Worm (Caenorhabditis elegans) whole organism, midembryonic: Measurements from ENCODE around the gene srt-19.

Experiments used
- T22C8.4 ChIP-seq: fragments of 200-800 bp; sonication (Bioruptor generic); IDR thresholded peaks from 2 replicates; pipeline ENCODE4 v1.3.6; 2022; ENCODE audit warnings: missing genetic modification characterization, missing compliant biosample characterization
- cog-1 ChIP-seq: sonication (generic microtip); optimal IDR thresholded peaks from 2 replicates; lab custom pipeline; 2016; ENCODE audit warnings: missing genetic modification characterization, missing compliant biosample characterization
- flt-1 ChIP-seq: fragments of 200-800 bp; sonication (Bioruptor generic); IDR thresholded peaks from 2 replicates; pipeline ENCODE4 v1.3.6; 2022; ENCODE audit warnings: missing genetic modification characterization, missing compliant biosample characterization
- med-1 ChIP-seq: sonication (generic microtip); optimal IDR thresholded peaks from 2 replicates; lab custom pipeline; 2017; ENCODE audit warnings: missing genetic modification characterization, mild to moderate bottlenecking, missing compliant biosample characterization, antibody characterized with exemption, missing genetic modification reagents; ENCODE audit not compliant: insufficient read depth
- ref-1 ChIP-seq: fragments of 200-800 bp; sonication (Bioruptor generic); conservative IDR thresholded peaks from 2 replicates; pipeline ENCODE4 v1.3.6; 2022; ENCODE audit warnings: missing genetic modification reagents, missing genetic modification characterization, missing compliant biosample characterization
- ztf-29 ChIP-seq: fragments of 200-800 bp; sonication (Bioruptor generic); IDR thresholded peaks from 2 replicates; pipeline ENCODE4 v1.3.6; 2022; ENCODE audit warnings: missing genetic modification reagents, missing genetic modification characterization, missing compliant biosample characterization

- TF ChIP-seq ztf-29 (GFP tag; lab: Robert Waterston, UW): no peak
- TF ChIP-seq flt-1 (GFP tag; lab: Robert Waterston, UW): no peak
- no peak for TF ChIP-seq ref-1
- TF ChIP-seq cog-1: no peak
- TF ChIP-seq T22C8.4 (GFP tag; lab: Robert Waterston, UW): no peak
- TF ChIP-seq med-1 (GFP tag; lab: Kevin White, UChicago): no peak
Observed at ce11 chrV:4236118-4236517, 48.7 kb upstream of the srt-19 start, which contains the start of gene nlp-13.
